Fruit fly (Drosophila melanogaster): Measurements from ENCODE around the gene RpL13.

Gene RpL13

dm6 chr2L:9956993-9957652 lies 10.0 kb upstream of the RpL13 start, which contains the start of the genes CG4658 and CG5846 (continued):
- TF ChIP-seq CG6792 (GFP tag; optimal IDR thresholded peaks at IDR 0.05) (peak; percentile 93), CG6854 (GFP tag; optimal IDR thresholded peaks at IDR 0.05) (peak; percentile 40), CG11762 (GFP tag; optimal IDR thresholded peaks at IDR 0.05; ENCODE audit: insufficient read depth) (peak; percentile 90), CG9139 (GFP tag; optimal IDR thresholded peaks at IDR 0.05) (no peak), net (GFP tag; optimal IDR thresholded peaks at IDR 0.05) (peak; percentile 91), Sox15 (GFP tag; optimal IDR thresholded peaks at IDR 0.05) (peak; percentile 86), achi (GFP tag; optimal IDR thresholded peaks at IDR 0.05) (peak; percentile 93), CG8632 (GFP tag; optimal IDR thresholded peaks at IDR 0.05) (peak; percentile 96), cyc (GFP tag; optimal IDR thresholded peaks at IDR 0.05) (peak; percentile 92), vri (GFP tag; optimal IDR thresholded peaks at IDR 0.05) (peak; percentile 88), dsx (GFP tag; optimal IDR thresholded peaks at IDR 0.05; ENCODE audit: poor library complexity, severe bottlenecking) (peak; percentile 94), topi (GFP tag; optimal IDR thresholded peaks at IDR 0.05) (peak; percentile 92), CG10669 (GFP tag; optimal IDR thresholded peaks at IDR 0.05) (peak; percentile 90), CG11902 (GFP tag; optimal IDR thresholded peaks at IDR 0.05) (peak; percentile 84), Sox14 (GFP tag; optimal IDR thresholded peaks at IDR 0.05) (peak; percentile 93), dac (GFP tag; optimal IDR thresholded peaks at IDR 0.05) (peak; percentile 50), CG7368 (GFP tag; optimal IDR thresholded peaks at IDR 0.05) (peak; percentile 90), CG6808 (GFP tag; optimal IDR thresholded peaks at IDR 0.05) (peak; percentile 74), CG6163 (GFP tag; IDR thresholded peaks at IDR 0.05) (peak; percentile 92), CG8119 (GFP tag; IDR thresholded peaks at IDR 0.05) (peak; percentile 95), fkh (GFP tag; optimal IDR thresholded peaks at IDR 0.05) (peak; percentile 91), CG10631 (GFP tag; optimal IDR thresholded peaks at IDR 0.05) (peak; percentile 93), Eip93F (GFP tag; optimal IDR thresholded peaks at IDR 0.05) (no peak), lz (GFP tag; optimal IDR thresholded peaks at IDR 0.05) (peak; percentile 93), Blimp-1 (GFP tag; optimal IDR thresholded peaks at IDR 0.05) (peak; percentile 60), Ets96B (tag; optimal IDR thresholded peaks at IDR 0.05) (peak; percentile 95), CG1621 (tag; optimal IDR thresholded peaks at IDR 0.05) (peak; percentile 82), Eip78C (GFP tag) (peak; percentile 98), salr (GFP tag; optimal IDR thresholded peaks at IDR 0.05) (peak in 1 of 2 experiments; percentile 43), Hr39 (GFP tag; optimal IDR thresholded peaks at IDR 0.05) (peak; percentile 90), CG3032 (tag; optimal IDR thresholded peaks at IDR 0.05) (peak; percentile 92), Ets21C (GFP tag; optimal IDR thresholded peaks at IDR 0.05) (peak; percentile 86), pdm3 (GFP tag; optimal IDR thresholded peaks at IDR 0.05) (peak; percentile 95), Eip75B (GFP tag; optimal IDR thresholded peaks at IDR 0.05) (peak; percentile 92)

- TF ChIP-seq svp (GFP tag) (peak; percentile 95), CG6808 (GFP tag; optimal IDR thresholded peaks at IDR 0.05) (no peak), Eip93F (GFP tag; optimal IDR thresholded peaks at IDR 0.05) (no peak), CG16779 (tag; optimal IDR thresholded peaks at IDR 0.05) (no peak), fd59A (GFP tag; optimal IDR thresholded peaks at IDR 0.05) (no peak), ss (GFP tag; optimal IDR thresholded peaks at IDR 0.05) (no peak), cyc (GFP tag; optimal IDR thresholded peaks at IDR 0.05) (no peak)
These were observed 6.4 kb upstream of the RpL13 start for dm6 chr2L:9960758-9961157.

- TF ChIP-seq CG11902 (GFP tag; optimal IDR thresholded peaks at IDR 0.05) (no peak), Met (GFP tag; optimal IDR thresholded peaks at IDR 0.05) (peak; percentile 25), Lpt (GFP tag; optimal IDR thresholded peaks at IDR 0.05) (no peak), achi (GFP tag; optimal IDR thresholded peaks at IDR 0.05) (peak; percentile 13), ss (GFP tag; optimal IDR thresholded peaks at IDR 0.05) (no peak), CG4318 (GFP tag; optimal IDR thresholded peaks at IDR 0.05) (no peak), CG8319 (GFP tag; optimal IDR thresholded peaks at IDR 0.05) (no peak), Ets96B (tag; optimal IDR thresholded peaks at IDR 0.05) (no peak), Hr38 (GFP tag; optimal IDR thresholded peaks at IDR 0.05) (no peak), fkh (GFP tag; optimal IDR thresholded peaks at IDR 0.05) (no peak), OdsH (GFP tag; optimal IDR thresholded peaks at IDR 0.05) (peak; percentile 6), dsx (GFP tag; optimal IDR thresholded peaks at IDR 0.05; ENCODE audit: poor library complexity, severe bottlenecking) (no peak), lz (GFP tag; optimal IDR thresholded peaks at IDR 0.05) (no peak), Sox15 (GFP tag; optimal IDR thresholded peaks at IDR 0.05) (no peak), Ets21C (GFP tag; optimal IDR thresholded peaks at IDR 0.05) (no peak), CG6854 (GFP tag; optimal IDR thresholded peaks at IDR 0.05) (peak; percentile 50), dac (GFP tag; optimal IDR thresholded peaks at IDR 0.05) (no peak), esn (GFP tag; optimal IDR thresholded peaks at IDR 0.05) (peak; percentile 36), CG31627 (GFP tag; optimal IDR thresholded peaks at IDR 0.05) (no peak), CG11294 (GFP tag; IDR thresholded peaks at IDR 0.05) (no peak), CG10669 (GFP tag; optimal IDR thresholded peaks at IDR 0.05) (no peak)
These were observed 3.5 kb upstream of the RpL13 start, which contains the start of gene CG5850 for dm6 chr2L:9963603-9964042. TSS of gene CG5850 (minus strand) at chr2L:9963949.

Measured in whole organism, prepupa.